Fruit fly (Drosophila melanogaster) whole organism, embryonic: Measurements from ENCODE around the gene path.

Source experiments
- Aef1 ChIP-seq: fragments of 200-800 bp; sonication (Bioruptor generic); IDR thresholded peaks from 3 replicates; pipeline ENCODE4 v1.3.6; 2022; ENCODE audit warnings: missing biosample characterization, missing genetic modification characterization
- Atf-2 ChIP-seq: fragments of 200-800 bp; sonication (Bioruptor generic); optimal IDR thresholded peaks from 2 replicates; lab custom pipeline; 2016; ENCODE audit warnings: missing biosample characterization, missing genetic modification characterization
- Atf3 ChIP-seq: fragments of 200-800 bp; sonication (Bioruptor generic); optimal IDR thresholded peaks from 3 replicates; lab custom pipeline; 2016; ENCODE audit warnings: missing biosample characterization, missing genetic modification characterization
- Blimp-1 ChIP-seq: fragments of 200-800 bp; sonication (Bioruptor generic); optimal IDR thresholded peaks from 3 replicates; lab custom pipeline; 2018; ENCODE audit warnings: missing biosample characterization, missing genetic modification characterization, mild to moderate bottlenecking, moderate library complexity, missing genetic modification reagents
- CG10321 ChIP-seq: fragments of 200-800 bp; sonication (Bioruptor generic); IDR thresholded peaks from 2 replicates; pipeline ENCODE4 v1.3.6; 2022; ENCODE audit warnings: missing biosample characterization, missing genetic modification characterization
- CG11456 ChIP-seq: fragments of 200-800 bp; sonication (Bioruptor generic); IDR thresholded peaks from 3 replicates; pipeline ENCODE4 v1.3.6; 2022; ENCODE audit warnings: missing biosample characterization, missing genetic modification characterization
- CG11504 ChIP-seq: fragments of 200-800 bp; sonication (Bioruptor generic); optimal IDR thresholded peaks from 3 replicates; lab custom pipeline; 2019; ENCODE audit warnings: missing biosample characterization, mild to moderate bottlenecking, missing genetic modification characterization, moderate library complexity
- CG11695 ChIP-seq: fragments of 200-800 bp; sonication (Bioruptor generic); IDR thresholded peaks from 3 replicates; pipeline ENCODE4 v1.3.6; 2022; ENCODE audit warnings: missing biosample characterization, missing genetic modification characterization
- CG13894 ChIP-seq: fragments of 200-800 bp; sonication (Bioruptor generic); optimal IDR thresholded peaks from 3 replicates; lab custom pipeline; 2018; ENCODE audit warnings: missing biosample characterization, mild to moderate bottlenecking, missing genetic modification characterization, moderate library complexity
- CG15601 ChIP-seq: fragments of 200-800 bp; sonication (Bioruptor generic); optimal IDR thresholded peaks from 3 replicates; lab custom pipeline; 2019; ENCODE audit warnings: missing biosample characterization, mild to moderate bottlenecking, missing genetic modification characterization, moderate library complexity
- CG15696 ChIP-seq: fragments of 200-800 bp; sonication (Bioruptor generic); optimal IDR thresholded peaks from 2 replicates; lab custom pipeline; 2019; ENCODE audit warnings: missing biosample characterization, mild to moderate bottlenecking, missing genetic modification characterization, moderate library complexity
- CG17361 ChIP-seq: fragments of 200-800 bp; sonication (Bioruptor generic); IDR thresholded peaks from 3 replicates; pipeline ENCODE4 v1.3.6; 2022; ENCODE audit warnings: missing biosample characterization, missing genetic modification characterization
- CG17612 ChIP-seq: fragments of 200-800 bp; sonication (Bioruptor generic); IDR thresholded peaks from 2 replicates; pipeline ENCODE4 v1.3.6; 2022; ENCODE audit warnings: missing biosample characterization, missing genetic modification characterization
- CG3163 ChIP-seq: fragments of 200-800 bp; sonication (Bioruptor generic); optimal IDR thresholded peaks from 3 replicates; lab custom pipeline; 2016; ENCODE audit warnings: missing biosample characterization, missing genetic modification characterization
- CG3847 ChIP-seq: fragments of 200-800 bp; sonication (Bioruptor generic); IDR thresholded peaks from 2 replicates; pipeline ENCODE4 v1.3.6; 2022; ENCODE audit warnings: missing biosample characterization, missing genetic modification characterization
- CG4360 ChIP-seq: fragments of 200-800 bp; sonication (Bioruptor generic); IDR thresholded peaks from 2 replicates; pipeline ENCODE4 v1.3.6; 2022; ENCODE audit warnings: missing biosample characterization, missing genetic modification characterization
- CG5953 ChIP-seq: fragments of 200-800 bp; sonication (Bioruptor generic); IDR thresholded peaks from 2 replicates; pipeline ENCODE4 v1.3.6; 2022; ENCODE audit warnings: missing biosample characterization, missing genetic modification characterization
- CG6175 ChIP-seq: fragments of 200-800 bp; sonication (Bioruptor generic); IDR thresholded peaks from 3 replicates; pipeline ENCODE4 v1.3.6; 2022; ENCODE audit warnings: missing biosample characterization, missing genetic modification characterization
- CG6854 ChIP-seq: fragments of 200-800 bp; sonication (Bioruptor generic); optimal IDR thresholded peaks from 3 replicates; lab custom pipeline; 2017; ENCODE audit warnings: missing biosample characterization, mild to moderate bottlenecking, missing genetic modification characterization
- CG9437 ChIP-seq: fragments of 200-800 bp; sonication (Bioruptor generic); optimal IDR thresholded peaks from 2 replicates; lab custom pipeline; 2018; ENCODE audit warnings: missing biosample characterization, mild to moderate bottlenecking, missing genetic modification characterization
- CG9932 ChIP-seq: fragments of 200-800 bp; sonication (Bioruptor generic); IDR thresholded peaks from 2 replicates; pipeline ENCODE4 v1.3.6; 2022; ENCODE audit warnings: missing biosample characterization, missing genetic modification characterization
- Jarid2 ChIP-seq: fragments of 200-800 bp; sonication (Bioruptor generic); optimal IDR thresholded peaks from 3 replicates; lab custom pipeline; 2017; ENCODE audit warnings: mild to moderate bottlenecking, missing biosample characterization, missing genetic modification reagents, missing genetic modification characterization
- Rx ChIP-seq: fragments of 200-800 bp; sonication (Bioruptor generic); IDR thresholded peaks from 2 replicates; pipeline ENCODE4 v1.3.6; 2022; ENCODE audit warnings: missing biosample characterization, missing genetic modification characterization
- Sox100B ChIP-seq: fragments of 200-800 bp; sonication (Bioruptor generic); optimal IDR thresholded peaks from 3 replicates; lab custom pipeline; 2018; ENCODE audit warnings: missing biosample characterization, mild to moderate bottlenecking, missing genetic modification characterization
- Trl ChIP-seq, 3 experiments: fragments of >200 bp in 2 of 3; fragments of 200-800 bp in 1 of 3; sonication (Bioruptor generic) in 1 of 3; optimal IDR thresholded peaks; 2 replicates in 1 of 3; 3 replicates in 2 of 3; lab custom pipeline; 2016 to 2017; ENCODE audit warnings: missing biosample characterization in 1 of 3, missing genetic modification characterization in 1 of 3
- YL-1 ChIP-seq: fragments of 200-800 bp; sonication (Bioruptor generic); optimal IDR thresholded peaks from 3 replicates; lab custom pipeline; 2017; ENCODE audit warnings: missing biosample characterization, mild to moderate bottlenecking, missing genetic modification characterization
- crc ChIP-seq: fragments of 200-800 bp; sonication (Bioruptor generic); optimal IDR thresholded peaks from 2 replicates; lab custom pipeline; 2016; ENCODE audit warnings: missing biosample characterization, missing genetic modification characterization
- crp ChIP-seq, 2 experiments: fragments of 200-800 bp; sonication (Bioruptor generic); optimal IDR thresholded peaks; 2 replicates in 1 of 2; 3 replicates in 1 of 2; lab custom pipeline; 2017; ENCODE audit warnings: missing biosample characterization in 2 of 2, missing genetic modification characterization in 2 of 2, mild to moderate bottlenecking in 1 of 2, moderate library complexity in 1 of 2
- dysf ChIP-seq: fragments of 200-800 bp; sonication (Bioruptor generic); IDR thresholded peaks from 3 replicates; pipeline ENCODE4 v1.3.6; 2022; ENCODE audit warnings: missing biosample characterization, missing genetic modification characterization
- eve ChIP-seq, 2 experiments: fragments of >200 bp; optimal IDR thresholded peaks; 2 replicates each; lab custom pipeline; 2017; ENCODE audit warnings: missing biosample characterization in 2 of 2, missing genetic modification characterization in 2 of 2
- exex ChIP-seq: fragments of 200-800 bp; sonication (Bioruptor generic); optimal IDR thresholded peaks from 4 replicates; lab custom pipeline; 2018; ENCODE audit warnings: missing biosample characterization, mild to moderate bottlenecking, missing genetic modification characterization, moderate library complexity
- ind ChIP-seq: fragments of 200-800 bp; sonication (Bioruptor generic); optimal IDR thresholded peaks from 3 replicates; lab custom pipeline; 2016; ENCODE audit warnings: missing biosample characterization, missing genetic modification characterization
- kah ChIP-seq: fragments of 200-800 bp; sonication (Bioruptor generic); optimal IDR thresholded peaks from 2 replicates; lab custom pipeline; 2018; ENCODE audit warnings: missing biosample characterization, mild to moderate bottlenecking, missing genetic modification characterization
- kni ChIP-seq: fragments of 200-800 bp; sonication (Bioruptor generic); optimal IDR thresholded peaks from 3 replicates; lab custom pipeline; 2017; ENCODE audit warnings: mild to moderate bottlenecking, missing biosample characterization, missing genetic modification reagents, missing genetic modification characterization
- knrl ChIP-seq: fragments of 200-800 bp; sonication (Bioruptor generic); IDR thresholded peaks from 3 replicates; pipeline ENCODE4 v1.3.6; 2022; ENCODE audit warnings: missing biosample characterization, missing genetic modification characterization; ENCODE audit not compliant: partially characterized antibody
- schlank ChIP-seq: fragments of 200-800 bp; sonication (Bioruptor generic); optimal IDR thresholded peaks from 2 replicates; lab custom pipeline; 2018; ENCODE audit warnings: missing biosample characterization, mild to moderate bottlenecking, missing genetic modification characterization
- sens ChIP-seq: fragments of 200-800 bp; sonication (Bioruptor generic); peaks from one replicate; lab custom pipeline; 2016; ENCODE audit warnings: missing biosample characterization, missing genetic modification characterization
- sna ChIP-seq: fragments of 200-800 bp; sonication (Bioruptor generic); IDR thresholded peaks from 2 replicates; pipeline ENCODE4 v1.3.6; 2022; ENCODE audit warnings: missing biosample characterization, missing genetic modification characterization; ENCODE audit not compliant: partially characterized antibody
- ttk ChIP-seq: fragments of 200-800 bp; sonication (Bioruptor generic); IDR thresholded peaks from 2 replicates; pipeline ENCODE4 v2.1.2; 2022; ENCODE audit warnings: missing biosample characterization, missing genetic modification characterization
- tup ChIP-seq: fragments of 200-800 bp; sonication (Bioruptor generic); optimal IDR thresholded peaks from 2 replicates; lab custom pipeline; 2016; ENCODE audit warnings: missing biosample characterization, mild to moderate bottlenecking, missing genetic modification characterization, moderate library complexity

Gene path

dm6 chr3L:9508653-9509036 is 3.5 kb upstream of the path start (continued):
- TF ChIP-seq Rx (GFP tag; lab: Robert Waterston, UW) (0 out of 2 replicates have a peak, but pooled peaks have one; percentile 14), ind (GFP tag; lab: Kevin White, UChicago) (peak; percentile 59), CG9932 (GFP tag; lab: Robert Waterston, UW) (0 out of 2 replicates have a peak, but pooled peaks have one; percentile 10), CG11695 (GFP tag; lab: Robert Waterston, UW) (0 out of 3 replicates have a peak, but pooled peaks have one; percentile 13), sna (no peak), ttk (GFP tag; lab: Robert Waterston, UW) (peak; percentile 57; the same call in 1 of the 2 replicates), crp (GFP tag; optimal IDR thresholded peaks at IDR 0.05; lab: Kevin White, UChicago) (peak in 1 of 2 experiments; percentile 6)

- TF ChIP-seq exex (tag; lab: Kevin White, UChicago) (peak; percentile 64), CG5953 (no peak)
These were observed 1.3 kb upstream of the path start for dm6 chr3L:9506421-9506820.

DNA sequence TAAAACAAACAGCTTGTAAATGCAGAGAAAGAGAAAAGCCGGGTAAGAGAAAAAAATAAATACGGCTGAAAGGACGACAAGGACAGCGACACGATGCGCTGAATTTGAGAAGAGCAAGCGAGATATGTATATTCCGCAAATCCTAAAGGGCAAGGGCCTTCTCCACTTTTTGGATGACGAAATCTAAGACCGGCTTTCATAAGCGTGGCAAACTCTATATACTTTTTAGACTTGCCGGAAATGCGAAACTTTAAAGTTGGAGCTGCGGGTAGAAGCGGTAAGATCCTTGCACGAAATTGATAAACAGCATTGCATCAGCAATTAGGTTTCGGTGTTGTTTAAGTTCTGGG is 560 bp upstream of the path start:
- TF ChIP-seq CG17361 (GFP tag; lab: Robert Waterston, UW) (peak; percentile 46; the same call in 2 of the 3 replicates), CG13894 (tag; lab: Kevin White, UChicago) (peak; percentile 29), YL-1 (GFP tag; lab: Kevin White, UChicago) (no peak), sens (GFP tag; lab: Kevin White, UChicago) (peak; percentile 26), crc (GFP tag; lab: Kevin White, UChicago) (peak; percentile 16), Trl (optimal IDR thresholded peaks at IDR 0.05; lab: Kevin White, UChicago) (peak; percentile 9 to 21), Trl (GFP tag; optimal IDR thresholded peaks at IDR 0.05; lab: Kevin White, UChicago) (no peak), knrl (GFP tag; lab: Robert Waterston, UW) (no peak), kah (GFP tag; lab: Kevin White, UChicago) (no peak), CG3163 (GFP tag; lab: Kevin White, UChicago) (peak; percentile 83), CG10321 (GFP tag; lab: Robert Waterston, UW) (peak; percentile 69; the same call in 1 of the 2 replicates), CG6175 (GFP tag; lab: Robert Waterston, UW) (no peak), CG17612 (GFP tag; lab: Robert Waterston, UW) (no peak), Sox100B (GFP tag; lab: Kevin White, UChicago) (peak; percentile 61), CG3847 (GFP tag; lab: Robert Waterston, UW) (no peak), tup (GFP tag; lab: Kevin White, UChicago) (no peak)

dm6 chr3L:9504530-9504929 is 598 bp downstream of the path start:
- TF ChIP-seq CG4360 = no peak
- peak in 1 of 2 experiments; percentile 55 for TF ChIP-seq eve (GFP tag; optimal IDR thresholded peaks at IDR 0.05; lab: Kevin White, UChicago)
- TF ChIP-seq CG11456 (GFP tag; lab: Robert Waterston, UW) = no peak
- TF ChIP-seq Blimp-1 = no peak
- no peak for TF ChIP-seq Jarid2
- peak; percentile 52 for TF ChIP-seq CG9437
- no peak for TF ChIP-seq schlank (tag; lab: Kevin White, UChicago)
- no peak for TF ChIP-seq Trl (optimal IDR thresholded peaks at IDR 0.05; lab: Kevin White, UChicago)
- TF ChIP-seq Trl (GFP tag; optimal IDR thresholded peaks at IDR 0.05; lab: Kevin White, UChicago) = no peak
- TF ChIP-seq Aef1 (GFP tag; lab: Robert Waterston, UW) = no peak
- no peak for TF ChIP-seq dysf (GFP tag; lab: Robert Waterston, UW)
- no peak for TF ChIP-seq CG11504 (tag; lab: Kevin White, UChicago)
- TF ChIP-seq kni = no peak
- no peak for TF ChIP-seq Atf3 (GFP tag; lab: Kevin White, UChicago)
- TF ChIP-seq CG15696 = no peak
- TF ChIP-seq CG15601 (tag; lab: Kevin White, UChicago) = no peak
- TF ChIP-seq Atf-2 = no peak
- no peak for TF ChIP-seq CG6854 (GFP tag; lab: Kevin White, UChicago)
- TF ChIP-seq, all 482 proteins: peak for 2
